Worm (Caenorhabditis elegans) whole organism, late embryonic: ENCODE measurements around the gene Y62E10A.24.

Source experiments
- K09A11.1 ChIP-seq: sonication (generic microtip); optimal IDR thresholded peaks from 2 replicates; lab custom pipeline; 2017; ENCODE audit warnings: antibody characterized with exemption, mild to moderate bottlenecking, missing genetic modification characterization, missing compliant biosample characterization; ENCODE audit not compliant: insufficient read depth
- ama-1 ChIP-seq: fragments of 150-350 bp; optimal IDR thresholded peaks from 2 replicates; lab custom pipeline; 2014
- nhr-11 ChIP-seq: fragments of 150-350 bp; optimal IDR thresholded peaks from 2 replicates; lab custom pipeline; 2014; ENCODE audit warnings: missing biosample characterization, missing genetic modification characterization
- pros-1 ChIP-seq: fragments of 150-350 bp; optimal IDR thresholded peaks from 2 replicates; lab custom pipeline; 2014; ENCODE audit warnings: missing biosample characterization, missing genetic modification reagents, missing genetic modification characterization

- TF ChIP-seq nhr-11 (tag; lab: Kevin White, UChicago) (no peak), pros-1 (tag; lab: Kevin White, UChicago) (no peak), ama-1 (lab: Kevin White, UChicago) (no peak), K09A11.1 (tag; lab: Kevin White, UChicago) (no peak)
Measured at ce11 chrIV:13380506-13380905, 10.0 kb downstream of the Y62E10A.24 start.
